Fruit fly (Drosophila melanogaster) whole organism, adult: ENCODE results near the gene alpha4GT2.

Experiments
- CG14711 ChIP-seq: fragments of 200-800 bp; sonication (Bioruptor generic); optimal IDR thresholded peaks from 2 replicates; lab custom pipeline; 2018; ENCODE audit warnings: missing biosample characterization, mild to moderate bottlenecking, missing genetic modification characterization, moderate library complexity
- CG33017 ChIP-seq: fragments of 200-800 bp; sonication (Bioruptor generic); optimal IDR thresholded peaks from 2 replicates; lab custom pipeline; 2018; ENCODE audit warnings: missing biosample characterization, mild to moderate bottlenecking, missing genetic modification characterization, moderate library complexity
- CG7045 ChIP-seq: fragments of 200-800 bp; sonication (Bioruptor generic); optimal IDR thresholded peaks from 2 replicates; lab custom pipeline; 2017; ENCODE audit warnings: missing biosample characterization, mild to moderate bottlenecking, missing genetic modification characterization
- CG7101 ChIP-seq: fragments of 200-800 bp; sonication (Bioruptor generic); optimal IDR thresholded peaks from 2 replicates; lab custom pipeline; 2018; ENCODE audit warnings: missing biosample characterization, mild to moderate bottlenecking, missing genetic modification characterization, moderate library complexity
- Hr96 ChIP-seq: fragments of 200-800 bp; sonication (Bioruptor generic); optimal IDR thresholded peaks from 2 replicates; lab custom pipeline; 2016; ENCODE audit warnings: missing biosample characterization, missing genetic modification characterization
- kay ChIP-seq: fragments of 200-800 bp; sonication (Bioruptor generic); peaks from one replicate; lab custom pipeline; 2016; ENCODE audit warnings: missing biosample characterization, missing genetic modification characterization, borderline replicate concordance
- toe ChIP-seq: fragments of 200-800 bp; sonication (Bioruptor generic); optimal IDR thresholded peaks from 2 replicates; lab custom pipeline; 2016; ENCODE audit warnings: missing biosample characterization, missing genetic modification characterization

- no peak for TF ChIP-seq kay (GFP tag; lab: Kevin White, UChicago)
- no peak for TF ChIP-seq CG14711
- no peak for TF ChIP-seq CG7101 (tag; lab: Kevin White, UChicago)
- no peak for TF ChIP-seq CG7045 (GFP tag; lab: Kevin White, UChicago)
- no peak for TF ChIP-seq Hr96 (GFP tag; lab: Kevin White, UChicago)
- TF ChIP-seq CG33017 (tag; lab: Kevin White, UChicago), result no peak
- no peak for TF ChIP-seq toe (GFP tag; lab: Kevin White, UChicago)
Observed at dm6 chr3R:25815179-25815578, 16.9 kb upstream of the alpha4GT2 start, which contains the start of gene CG14354.
